Worm (Caenorhabditis elegans) whole organism, L4 larva: ENCODE data around the gene T28C12.15.
A peak's percentile ranks its signal among the peaks of the same experiment; 100 is the strongest.

Source experiments
- D1046.2 ChIP-seq: fragments of 200-800 bp; sonication (Bioruptor generic); IDR thresholded peaks from 2 replicates; pipeline ENCODE4 v1.3.6; 2022; ENCODE audit warnings: missing genetic modification characterization, missing compliant biosample characterization
- R02D3.7 ChIP-seq: fragments of 150-350 bp; sonication (generic microtip); optimal IDR thresholded peaks from 3 replicates; lab custom pipeline; 2014; ENCODE audit warnings: missing biosample characterization, missing genetic modification characterization
- T20F7.1 ChIP-seq: fragments of 200-800 bp; sonication (Bioruptor generic); optimal IDR thresholded peaks from 2 replicates; lab custom pipeline; 2018; ENCODE audit warnings: mild to moderate bottlenecking, missing genetic modification characterization, missing compliant biosample characterization
- T26A8.4 ChIP-seq: fragments of 200-800 bp; sonication (Bioruptor generic); IDR thresholded peaks from 2 replicates; pipeline ENCODE4 v1.3.6; 2022; ENCODE audit warnings: missing genetic modification characterization, missing compliant biosample characterization
- Y48G9A.11 ChIP-seq: fragments of 200-800 bp; sonication (Bioruptor generic); IDR thresholded peaks from 2 replicates; pipeline ENCODE4 v1.3.6; 2022; ENCODE audit warnings: missing genetic modification reagents, missing genetic modification characterization, missing compliant biosample characterization
- Y5F2A.4 ChIP-seq: fragments of 200-800 bp; sonication (Bioruptor generic); optimal IDR thresholded peaks from 2 replicates; lab custom pipeline; 2018; ENCODE audit warnings: mild to moderate bottlenecking, missing genetic modification characterization, missing compliant biosample characterization
- Y75B8A.6 ChIP-seq: fragments of 200-800 bp; sonication (Bioruptor generic); IDR thresholded peaks from 2 replicates; pipeline ENCODE4 v1.3.6; 2022; ENCODE audit warnings: missing genetic modification reagents, missing genetic modification characterization, missing compliant biosample characterization
- ceh-20 ChIP-seq: fragments of 200-800 bp; sonication (Bioruptor generic); IDR thresholded peaks from 2 replicates; pipeline ENCODE4 v1.3.6; 2022; ENCODE audit warnings: missing genetic modification reagents, missing genetic modification characterization, missing compliant biosample characterization
- ceh-82 ChIP-seq: sonication (generic microtip); optimal IDR thresholded peaks from 2 replicates; lab custom pipeline; 2017; ENCODE audit warnings: missing biosample characterization, missing genetic modification characterization
- ces-1 ChIP-seq: fragments of 150-350 bp; sonication (generic microtip); optimal IDR thresholded peaks from 4 replicates; lab custom pipeline; 2014; ENCODE audit warnings: missing biosample characterization, missing genetic modification reagents, missing genetic modification characterization
- cey-2 ChIP-seq: sonication (generic microtip); optimal IDR thresholded peaks from 3 replicates; lab custom pipeline; 2017; ENCODE audit warnings: missing genetic modification characterization, mild to moderate bottlenecking, missing compliant biosample characterization, antibody characterized with exemption, borderline replicate concordance; ENCODE audit not compliant: insufficient read depth
- daf-16 ChIP-seq, 3 experiments: sonication (generic microtip); optimal IDR thresholded peaks; 2 replicates each; lab custom pipeline; 2016 to 2017; ENCODE audit warnings: missing genetic modification characterization in 3 of 3, missing genetic modification reagents in 3 of 3, mild to moderate bottlenecking in 2 of 3, missing compliant biosample characterization in 2 of 3, missing biosample characterization in 1 of 3, moderate library complexity in 1 of 3
- daf-19 ChIP-seq: fragments of 200-800 bp; sonication (Bioruptor generic); conservative IDR thresholded peaks from 2 replicates; pipeline ENCODE4 v1.3.6; 2022; ENCODE audit warnings: missing genetic modification characterization, missing compliant biosample characterization
- dmd-6 ChIP-seq: fragments of 200-800 bp; sonication (Bioruptor generic); IDR thresholded peaks from 2 replicates; pipeline ENCODE4 v1.3.6; 2022; ENCODE audit warnings: missing genetic modification reagents, missing genetic modification characterization, missing compliant biosample characterization
- dmd-9 ChIP-seq: fragments of 200-800 bp; sonication (Bioruptor generic); IDR thresholded peaks from 2 replicates; pipeline ENCODE4 v1.3.6; 2022; ENCODE audit warnings: missing genetic modification reagents, missing genetic modification characterization, missing compliant biosample characterization
- dve-1 ChIP-seq: sonication (generic microtip); optimal IDR thresholded peaks from 2 replicates; lab custom pipeline; 2017; ENCODE audit warnings: antibody characterized with exemption, mild to moderate bottlenecking, missing genetic modification characterization, missing compliant biosample characterization; ENCODE audit not compliant: insufficient read depth
- egl-27 ChIP-seq: sonication (generic microtip); optimal IDR thresholded peaks from 3 replicates; lab custom pipeline; 2017; ENCODE audit warnings: missing biosample characterization, missing genetic modification reagents, missing genetic modification characterization
- egl-43 ChIP-seq: fragments of 200-800 bp; sonication (Bioruptor generic); IDR thresholded peaks from 2 replicates; pipeline ENCODE4 v1.3.6; 2022; ENCODE audit warnings: missing genetic modification reagents, missing genetic modification characterization, missing compliant biosample characterization
- fkh-10 ChIP-seq: fragments of 150-350 bp; optimal IDR thresholded peaks from 2 replicates; lab custom pipeline; 2014; ENCODE audit warnings: missing biosample characterization, missing genetic modification reagents, missing genetic modification characterization
- fos-1 ChIP-seq: fragments of 150-350 bp; optimal IDR thresholded peaks from 2 replicates; lab custom pipeline; 2014; ENCODE audit warnings: missing biosample characterization, missing genetic modification characterization
- hlh-30 ChIP-seq: sonication (generic microtip); optimal IDR thresholded peaks from 2 replicates; lab custom pipeline; 2017; ENCODE audit warnings: antibody characterized with exemption, mild to moderate bottlenecking, missing genetic modification characterization, missing compliant biosample characterization; ENCODE audit not compliant: insufficient read depth
- jun-1 ChIP-seq: fragments of 150-350 bp; optimal IDR thresholded peaks from 2 replicates; lab custom pipeline; 2014; ENCODE audit warnings: missing biosample characterization, missing genetic modification reagents, missing genetic modification characterization
- lin-1 ChIP-seq: fragments of 200-800 bp; sonication (Bioruptor generic); IDR thresholded peaks from 2 replicates; pipeline ENCODE4 v1.3.6; 2022; ENCODE audit warnings: missing genetic modification reagents, missing genetic modification characterization, missing compliant biosample characterization
- lin-13 ChIP-seq: fragments of 150-350 bp; optimal IDR thresholded peaks from 2 replicates; lab custom pipeline; 2014; ENCODE audit warnings: missing biosample characterization, missing genetic modification reagents, missing genetic modification characterization
- lin-15B ChIP-seq: fragments of 150-350 bp; sonication (generic microtip); optimal IDR thresholded peaks from 3 replicates; lab custom pipeline; 2014; ENCODE audit warnings: missing biosample characterization, missing genetic modification characterization
- lsy-2 ChIP-seq, 2 experiments: fragments of 150-350 bp in 1 of 2; sonication (generic microtip) in 1 of 2; optimal IDR thresholded peaks; 2 replicates each; lab custom pipeline; 2014 to 2017; ENCODE audit warnings: missing biosample characterization in 2 of 2, missing genetic modification characterization in 2 of 2
- mdl-1 ChIP-seq, 2 experiments: fragments of 150-350 bp in 1 of 2; sonication (generic microtip) in 1 of 2; optimal IDR thresholded peaks; 2 replicates each; lab custom pipeline; 2014 to 2017; ENCODE audit warnings: missing biosample characterization in 2 of 2, missing genetic modification characterization in 2 of 2
- mdt-29 ChIP-seq: fragments of 200-800 bp; sonication (Bioruptor generic); IDR thresholded peaks from 2 replicates; pipeline ENCODE4 v1.3.6; 2022; ENCODE audit warnings: missing genetic modification reagents, missing genetic modification characterization, missing compliant biosample characterization
- mep-1 ChIP-seq: fragments of 150-350 bp; sonication (generic microtip); optimal IDR thresholded peaks from 3 replicates; lab custom pipeline; 2014; ENCODE audit warnings: missing biosample characterization, missing genetic modification characterization
- mes-2 ChIP-seq: sonication (generic microtip); optimal IDR thresholded peaks from 2 replicates; lab custom pipeline; 2016; ENCODE audit warnings: missing genotype, mild to moderate bottlenecking, missing genetic modification characterization, missing compliant biosample characterization; ENCODE audit not compliant: poor library complexity, severe bottlenecking
- nhr-102 ChIP-seq: sonication (generic microtip); optimal IDR thresholded peaks from 2 replicates; lab custom pipeline; 2016; ENCODE audit warnings: mild to moderate bottlenecking, missing genetic modification characterization, moderate library complexity, missing compliant biosample characterization
- nhr-237 ChIP-seq: sonication (generic microtip); optimal IDR thresholded peaks from 2 replicates; lab custom pipeline; 2017; ENCODE audit warnings: missing biosample characterization, missing genetic modification characterization
- nhr-28 ChIP-seq: fragments of 150-350 bp; optimal IDR thresholded peaks from 2 replicates; lab custom pipeline; 2014; ENCODE audit warnings: missing biosample characterization, missing genetic modification characterization
- nhr-48 ChIP-seq: sonication (generic microtip); optimal IDR thresholded peaks from 2 replicates; lab custom pipeline; 2016; ENCODE audit warnings: mild to moderate bottlenecking, missing genetic modification characterization, missing compliant biosample characterization
- nhr-76 ChIP-seq: fragments of 150-350 bp; optimal IDR thresholded peaks from 2 replicates; lab custom pipeline; 2014; ENCODE audit warnings: missing biosample characterization, missing genetic modification characterization
- nhr-77 ChIP-seq: fragments of 150-350 bp; optimal IDR thresholded peaks from 2 replicates; lab custom pipeline; 2014; ENCODE audit warnings: missing biosample characterization, missing genetic modification characterization
- pqm-1 ChIP-seq: sonication (generic microtip); optimal IDR thresholded peaks from 2 replicates; lab custom pipeline; 2017; ENCODE audit warnings: missing biosample characterization, missing genetic modification characterization
- rbr-2 ChIP-seq: sonication (generic microtip); optimal IDR thresholded peaks from 2 replicates; lab custom pipeline; 2016; ENCODE audit warnings: missing genotype, missing genetic modification characterization, missing compliant biosample characterization
- saeg-2 ChIP-seq: fragments of 200-800 bp; sonication (Bioruptor generic); IDR thresholded peaks from 2 replicates; pipeline ENCODE4 v1.3.6; 2022; ENCODE audit warnings: missing genetic modification reagents, missing genetic modification characterization, missing compliant biosample characterization
- skn-1 ChIP-seq: fragments of 150-350 bp; optimal IDR thresholded peaks from 2 replicates; lab custom pipeline; 2014; ENCODE audit warnings: missing biosample characterization, missing genetic modification characterization
- snpc-1.2 ChIP-seq: fragments of 200-800 bp; sonication (Bioruptor generic); IDR thresholded peaks from 2 replicates; pipeline ENCODE4 v1.3.6; 2022; ENCODE audit warnings: missing genetic modification reagents, missing genetic modification characterization, missing compliant biosample characterization
- snpc-4 ChIP-seq: fragments of 150-350 bp; optimal IDR thresholded peaks from 2 replicates; lab custom pipeline; 2014; ENCODE audit warnings: missing biosample characterization, missing genetic modification characterization
- spr-3 ChIP-seq: fragments of 200-800 bp; sonication (Bioruptor generic); optimal IDR thresholded peaks from 2 replicates; lab custom pipeline; 2018; ENCODE audit warnings: mild to moderate bottlenecking, missing genetic modification characterization, missing compliant biosample characterization
- tag-97 ChIP-seq: fragments of 200-800 bp; sonication (Bioruptor generic); IDR thresholded peaks from 2 replicates; pipeline ENCODE4 v1.3.6; 2022; ENCODE audit warnings: missing genetic modification characterization, missing compliant biosample characterization
- tra-1 ChIP-seq: fragments of 200-800 bp; sonication (Bioruptor generic); IDR thresholded peaks from 2 replicates; pipeline ENCODE4 v1.3.6; 2022; ENCODE audit warnings: missing genetic modification reagents, missing genetic modification characterization, missing compliant biosample characterization
- unc-62 ChIP-seq, 3 experiments: fragments of 150-350 bp in 1 of 3; sonication (generic microtip); optimal IDR thresholded peaks in 2 of 3; peaks in 1 of 3; 1 replicate in 1 of 3; 2 replicates in 2 of 3; lab custom pipeline; 2014 to 2017; ENCODE audit warnings: missing biosample characterization in 3 of 3, missing genetic modification characterization in 3 of 3, missing genetic modification reagents in 3 of 3, missing genotype in 1 of 3
- vab-7 ChIP-seq: fragments of 200-800 bp; sonication (Bioruptor generic); IDR thresholded peaks from 2 replicates; pipeline ENCODE4 v1.3.6; 2022; ENCODE audit warnings: missing genetic modification reagents, missing genetic modification characterization, missing compliant biosample characterization
- zfp-3 ChIP-seq: fragments of 200-800 bp; sonication (Bioruptor generic); conservative IDR thresholded peaks from 2 replicates; pipeline ENCODE4 v1.3.6; 2022; ENCODE audit warnings: missing genetic modification reagents, missing genetic modification characterization, missing compliant biosample characterization
- ztf-11 ChIP-seq: fragments of 150-350 bp; optimal IDR thresholded peaks from 2 replicates; lab custom pipeline; 2014; ENCODE audit warnings: missing biosample characterization, missing genetic modification characterization

T28C12.15 gene

ce11 chrV:6276205-6276604, 45.4 kb downstream of the T28C12.15 start, which contains the start of gene F31F7.1 (continued):
- no peak for TF ChIP-seq lin-15B
- no peak for TF ChIP-seq daf-19 (GFP tag; lab: Robert Waterston, UW)
- TF ChIP-seq ces-1 (GFP tag; lab: Kevin White, UChicago): no peak
- peak; percentile 94 for TF ChIP-seq dmd-6 (GFP tag; lab: Robert Waterston, UW)
- no peak for TF ChIP-seq vab-7
- peak in 1 of 2 experiments; percentile 82 for TF ChIP-seq mdl-1 (tag; optimal IDR thresholded peaks at IDR 0.05; lab: Kevin White, UChicago)
- no peak for TF ChIP-seq egl-43
- peak; percentile 45 for TF ChIP-seq T20F7.1 (GFP tag; lab: Kevin White, UChicago)
- no peak for TF ChIP-seq fkh-10 (GFP tag; lab: Kevin White, UChicago)
- TF ChIP-seq rbr-2 (tag; lab: Kevin White, UChicago): no peak
- no peak for TF ChIP-seq ceh-82 (tag; lab: Kevin White, UChicago)
- TF ChIP-seq dmd-9 (GFP tag; lab: Robert Waterston, UW): no peak
- no peak for TF ChIP-seq T26A8.4
- TF ChIP-seq mdt-29 (GFP tag; lab: Robert Waterston, UW): no peak
- TF ChIP-seq tag-97: no peak
- peak; percentile 60 for TF ChIP-seq mep-1 (tag; lab: Kevin White, UChicago)
- no peak for TF ChIP-seq egl-27
- TF ChIP-seq, all 104 proteins: peak for 28

- no peak for TF ChIP-seq snpc-4 (tag; lab: Kevin White, UChicago)
- no peak for TF ChIP-seq Y48G9A.11 (GFP tag; lab: Robert Waterston, UW)
- TF ChIP-seq tra-1 (GFP tag; lab: Robert Waterston, UW): peak; percentile 65; the same call in 1 of the 2 replicates
- TF ChIP-seq lin-1 (GFP tag; lab: Robert Waterston, UW): peak; percentile 62; the same call in 1 of the 2 replicates
- peak; percentile 6 for TF ChIP-seq nhr-102 (tag; lab: Kevin White, UChicago)
- peak; percentile 70 for TF ChIP-seq hlh-30 (tag; lab: Kevin White, UChicago)
- peak; percentile 93 for TF ChIP-seq dmd-6 (GFP tag; lab: Robert Waterston, UW)
- peak; percentile 12 for TF ChIP-seq jun-1
- TF ChIP-seq T26A8.4: no peak
- no peak for TF ChIP-seq Y75B8A.6 (GFP tag; lab: Robert Waterston, UW)
- peak; percentile 68; the same call in 1 of the 2 replicates for TF ChIP-seq saeg-2 (GFP tag; lab: Robert Waterston, UW)
- TF ChIP-seq snpc-1.2 (GFP tag; lab: Robert Waterston, UW): no peak
- no peak for TF ChIP-seq D1046.2 (GFP tag; lab: Robert Waterston, UW)
- peak; percentile 93 for TF ChIP-seq pqm-1 (tag; lab: Kevin White, UChicago)
- TF ChIP-seq nhr-28: peak; percentile 91
- TF ChIP-seq nhr-76 (tag; lab: Kevin White, UChicago): no peak
- no peak for TF ChIP-seq rbr-2 (tag; lab: Kevin White, UChicago)
- TF ChIP-seq ceh-20 (GFP tag; lab: Robert Waterston, UW): no peak
- TF ChIP-seq zfp-3: 0 out of 2 replicates have a peak, but pooled peaks have one; percentile 32
- TF ChIP-seq cey-2 (tag; lab: Kevin White, UChicago): peak; percentile 43
- no peak for TF ChIP-seq Y5F2A.4 (GFP tag; lab: Kevin White, UChicago)
- peak; percentile 81 for TF ChIP-seq nhr-77 (tag; lab: Kevin White, UChicago)
- no peak for TF ChIP-seq skn-1 (tag; lab: Kevin White, UChicago)
- no peak for TF ChIP-seq nhr-237 (tag; lab: Kevin White, UChicago)
- TF ChIP-seq fos-1 (tag; lab: Kevin White, UChicago): peak; percentile 56
- TF ChIP-seq daf-16 (GFP tag; optimal IDR thresholded peaks at IDR 0.05; lab: Kevin White, UChicago): no peak
- TF ChIP-seq daf-16 (tag; optimal IDR thresholded peaks at IDR 0.05; lab: Kevin White, UChicago): peak; percentile 86
- peak; percentile 89 for TF ChIP-seq dve-1
- peak in 1 of 2 experiments; percentile 94 for TF ChIP-seq unc-62 (GFP tag; optimal IDR thresholded peaks at IDR 0.05 in 1 of 2; lab: Kevin White, UChicago)
- TF ChIP-seq unc-62 (tag; optimal IDR thresholded peaks at IDR 0.05; lab: Kevin White, UChicago): no peak
- TF ChIP-seq mes-2 (tag; lab: Kevin White, UChicago): peak; percentile 4
- TF ChIP-seq spr-3: no peak
- peak in 1 of 2 experiments; percentile 56 for TF ChIP-seq lsy-2 (tag; optimal IDR thresholded peaks at IDR 0.05; lab: Kevin White, UChicago)
- no peak for TF ChIP-seq ztf-11 (tag; lab: Kevin White, UChicago)
- TF ChIP-seq nhr-48 (tag; lab: Kevin White, UChicago): peak; percentile 75
- no peak for TF ChIP-seq R02D3.7 (tag; lab: Kevin White, UChicago)
- peak; percentile 24 for TF ChIP-seq lin-13
Observed at ce11 chrV:6275209-6275608, 46.4 kb downstream of the T28C12.15 start.
